Fruit fly (Drosophila melanogaster) whole organism, embryonic: ENCODE results near the gene CG34125.

ENCODE experiments used
- Aef1 ChIP-seq: fragments of 200-800 bp; sonication (Bioruptor generic); IDR thresholded peaks from 3 replicates; pipeline ENCODE4 v1.3.6; 2022; ENCODE audit warnings: missing biosample characterization, missing genetic modification characterization
- Asciz ChIP-seq: fragments of 200-800 bp; sonication (Bioruptor generic); optimal IDR thresholded peaks from 2 replicates; lab custom pipeline; 2017; ENCODE audit warnings: missing biosample characterization, mild to moderate bottlenecking, missing genetic modification characterization, missing genetic modification reagents
- Atf6 ChIP-seq: fragments of 200-800 bp; sonication (Bioruptor generic); IDR thresholded peaks from 2 replicates; pipeline ENCODE4 v1.3.6; 2022; ENCODE audit warnings: missing biosample characterization, missing genetic modification characterization
- B-H1 ChIP-seq: fragments of 200-800 bp; sonication (Bioruptor generic); IDR thresholded peaks from 3 replicates; pipeline ENCODE4 v1.3.6; 2022; ENCODE audit warnings: missing biosample characterization, missing genetic modification characterization
- Blimp-1 ChIP-seq: fragments of 200-800 bp; sonication (Bioruptor generic); optimal IDR thresholded peaks from 3 replicates; lab custom pipeline; 2018; ENCODE audit warnings: missing biosample characterization, missing genetic modification characterization, mild to moderate bottlenecking, moderate library complexity, missing genetic modification reagents
- CG10565 ChIP-seq: fragments of 200-800 bp; sonication (Bioruptor generic); optimal IDR thresholded peaks from 3 replicates; lab custom pipeline; 2016; ENCODE audit warnings: missing biosample characterization, mild to moderate bottlenecking, missing genetic modification characterization
- CG15011 ChIP-seq: fragments of 200-800 bp; sonication (Bioruptor generic); optimal IDR thresholded peaks from 3 replicates; lab custom pipeline; 2018; ENCODE audit warnings: missing biosample characterization, mild to moderate bottlenecking, missing genetic modification characterization
- CG17385 ChIP-seq: fragments of 200-800 bp; sonication (Bioruptor generic); optimal IDR thresholded peaks from 3 replicates; lab custom pipeline; 2018; ENCODE audit warnings: missing biosample characterization, mild to moderate bottlenecking, missing genetic modification characterization
- CG18011 ChIP-seq: fragments of 200-800 bp; sonication (Bioruptor generic); optimal IDR thresholded peaks from 2 replicates; lab custom pipeline; 2017; ENCODE audit warnings: missing biosample characterization, missing genetic modification characterization, mild to moderate bottlenecking, moderate library complexity, missing genotype
- CG2199 ChIP-seq: fragments of 200-800 bp; sonication (Bioruptor generic); IDR thresholded peaks from 3 replicates; pipeline ENCODE4 v1.3.6; 2022; ENCODE audit warnings: missing biosample characterization, missing genetic modification characterization
- CG3281 ChIP-seq: fragments of 200-800 bp; sonication (Bioruptor generic); optimal IDR thresholded peaks from 3 replicates; lab custom pipeline; 2017; ENCODE audit warnings: missing biosample characterization, mild to moderate bottlenecking, missing genetic modification characterization
- CG34224 ChIP-seq: fragments of 200-800 bp; sonication (Bioruptor generic); IDR thresholded peaks from 3 replicates; pipeline ENCODE4 v1.3.6; 2022; ENCODE audit warnings: missing biosample characterization, missing genetic modification characterization; ENCODE audit not compliant: partially characterized antibody
- CG3995 ChIP-seq: fragments of 200-800 bp; sonication (Bioruptor generic); optimal IDR thresholded peaks from 3 replicates; lab custom pipeline; 2016; ENCODE audit warnings: missing biosample characterization, missing genetic modification characterization
- CG42726 ChIP-seq: fragments of 200-800 bp; sonication (Bioruptor generic); IDR thresholded peaks from 2 replicates; pipeline ENCODE4 v1.3.6; 2022; ENCODE audit warnings: missing biosample characterization, missing genetic modification characterization; ENCODE audit not compliant: partially characterized antibody
- CG4328 ChIP-seq: fragments of 200-800 bp; sonication (Bioruptor generic); optimal IDR thresholded peaks from 3 replicates; lab custom pipeline; 2017; ENCODE audit warnings: missing biosample characterization, missing genetic modification reagents, missing genetic modification characterization
- CG4617 ChIP-seq: fragments of 200-800 bp; sonication (Bioruptor generic); optimal IDR thresholded peaks from 3 replicates; lab custom pipeline; 2016; ENCODE audit warnings: missing biosample characterization, missing genetic modification characterization, borderline replicate concordance
- CG5245 ChIP-seq: fragments of 200-800 bp; sonication (Bioruptor generic); optimal IDR thresholded peaks from 3 replicates; lab custom pipeline; 2016; ENCODE audit warnings: missing biosample characterization, missing genetic modification characterization
- CG5953 ChIP-seq: fragments of 200-800 bp; sonication (Bioruptor generic); IDR thresholded peaks from 2 replicates; pipeline ENCODE4 v1.3.6; 2022; ENCODE audit warnings: missing biosample characterization, missing genetic modification characterization
- CG6272 ChIP-seq: fragments of 200-800 bp; sonication (Bioruptor generic); IDR thresholded peaks from 2 replicates; pipeline ENCODE4 v1.3.6; 2022; ENCODE audit warnings: missing biosample characterization, missing genetic modification characterization
- CG9932 ChIP-seq: fragments of 200-800 bp; sonication (Bioruptor generic); IDR thresholded peaks from 2 replicates; pipeline ENCODE4 v1.3.6; 2022; ENCODE audit warnings: missing biosample characterization, missing genetic modification characterization
- Camta ChIP-seq: fragments of 200-800 bp; sonication (Bioruptor generic); optimal IDR thresholded peaks from 2 replicates; lab custom pipeline; 2016; ENCODE audit warnings: missing biosample characterization, missing genetic modification characterization
- CkIIα-i1 ChIP-seq: fragments of 200-800 bp; sonication (Bioruptor generic); IDR thresholded peaks from 2 replicates; pipeline ENCODE4 v1.3.6; 2022; ENCODE audit warnings: missing biosample characterization, missing genetic modification characterization
- D19A ChIP-seq: fragments of 200-800 bp; optimal IDR thresholded peaks from 3 replicates; lab custom pipeline; 2019; ENCODE audit warnings: missing biosample characterization, mild to moderate bottlenecking, missing genetic modification characterization, moderate library complexity
- Doc2 ChIP-seq: fragments of 200-800 bp; sonication (Bioruptor generic); IDR thresholded peaks from 2 replicates; pipeline ENCODE4 v1.3.6; 2022; ENCODE audit warnings: missing biosample characterization, missing genetic modification characterization
- Drgx ChIP-seq: fragments of 200-800 bp; sonication (Bioruptor generic); IDR thresholded peaks from 2 replicates; pipeline ENCODE4 v1.3.6; 2022; ENCODE audit warnings: missing biosample characterization, missing genetic modification characterization
- H15 ChIP-seq: fragments of 200-800 bp; sonication (Bioruptor generic); IDR thresholded peaks from 3 replicates; pipeline ENCODE4 v1.3.6; 2022; ENCODE audit warnings: missing biosample characterization, missing genetic modification characterization
- Hr3 ChIP-seq: fragments of 200-800 bp; sonication (Bioruptor generic); optimal IDR thresholded peaks from 3 replicates; lab custom pipeline; 2016; ENCODE audit warnings: missing biosample characterization, missing genetic modification characterization
- MESR4 ChIP-seq: fragments of 200-800 bp; sonication (Bioruptor generic); optimal IDR thresholded peaks from 2 replicates; lab custom pipeline; 2018; ENCODE audit warnings: missing biosample characterization, mild to moderate bottlenecking, missing genetic modification characterization, moderate library complexity
- NC2α ChIP-seq: fragments of 200-800 bp; sonication (Bioruptor generic); optimal IDR thresholded peaks from 2 replicates; lab custom pipeline; 2016; ENCODE audit warnings: missing biosample characterization, missing genetic modification characterization
- Side ChIP-seq: fragments of 200-800 bp; sonication (Bioruptor generic); optimal IDR thresholded peaks from 2 replicates; lab custom pipeline; 2016; ENCODE audit warnings: missing biosample characterization, missing genetic modification characterization
- Xbp1 ChIP-seq: fragments of 200-800 bp; sonication (Bioruptor generic); optimal IDR thresholded peaks from 3 replicates; lab custom pipeline; 2016; ENCODE audit warnings: missing biosample characterization, mild to moderate bottlenecking, missing genetic modification characterization
- bab2 ChIP-seq: fragments of 200-800 bp; sonication (Bioruptor generic); optimal IDR thresholded peaks from 2 replicates; lab custom pipeline; 2016; ENCODE audit warnings: missing biosample characterization, missing genetic modification characterization
- disco-r ChIP-seq: fragments of 200-800 bp; sonication (Bioruptor generic); optimal IDR thresholded peaks from 2 replicates; lab custom pipeline; 2016; ENCODE audit warnings: missing biosample characterization, missing genetic modification characterization
- dysf ChIP-seq: fragments of 200-800 bp; sonication (Bioruptor generic); IDR thresholded peaks from 3 replicates; pipeline ENCODE4 v1.3.6; 2022; ENCODE audit warnings: missing biosample characterization, missing genetic modification characterization
- gfzf ChIP-seq: fragments of 200-800 bp; sonication (Bioruptor generic); optimal IDR thresholded peaks from 2 replicates; lab custom pipeline; 2016; ENCODE audit warnings: missing biosample characterization, mild to moderate bottlenecking, missing genetic modification characterization, moderate library complexity
- gro ChIP-seq: fragments of 200-800 bp; sonication (Bioruptor generic); optimal IDR thresholded peaks from 2 replicates; lab custom pipeline; 2016; ENCODE audit warnings: missing biosample characterization, missing genetic modification characterization
- hth ChIP-seq: fragments of >200 bp; optimal IDR thresholded peaks from 2 replicates; lab custom pipeline; 2017; ENCODE audit warnings: inconsistent platforms
- inv ChIP-seq: fragments of 200-800 bp; sonication (Bioruptor generic); IDR thresholded peaks from 2 replicates; pipeline ENCODE4 v1.3.6; 2022; ENCODE audit warnings: missing biosample characterization, missing genetic modification characterization; ENCODE audit not compliant: partially characterized antibody
- nmo ChIP-seq: fragments of 200-800 bp; sonication (Bioruptor generic); optimal IDR thresholded peaks from 2 replicates; lab custom pipeline; 2018; ENCODE audit warnings: missing biosample characterization, mild to moderate bottlenecking, missing genetic modification characterization, moderate library complexity
- p53 ChIP-seq: fragments of 200-800 bp; sonication (Bioruptor generic); optimal IDR thresholded peaks from 2 replicates; lab custom pipeline; 2016; ENCODE audit warnings: missing biosample characterization, missing genetic modification characterization
- pan ChIP-seq, 4 experiments: fragments of >200 bp in 3 of 4; fragments of 200-800 bp in 1 of 4; sonication (Bioruptor generic) in 1 of 4; optimal IDR thresholded peaks in 3 of 4; IDR thresholded peaks in 1 of 4; 2 replicates each; pipeline versions ENCODE4 v1.3.6 to Lab custom; 2017 to 2022; ENCODE audit warnings: missing biosample characterization in 2 of 4, missing genetic modification characterization in 2 of 4, mixed read lengths in 1 of 4
- psq ChIP-seq: fragments of 200-800 bp; sonication (Bioruptor generic); optimal IDR thresholded peaks from 2 replicates; lab custom pipeline; 2017; ENCODE audit warnings: missing biosample characterization, missing genetic modification characterization
- ranshi ChIP-seq: fragments of 200-800 bp; sonication (Bioruptor generic); IDR thresholded peaks from 2 replicates; pipeline ENCODE4 v1.3.6; 2022; ENCODE audit warnings: missing biosample characterization, missing genetic modification characterization
- run ChIP-seq: fragments of 200-800 bp; sonication (Bioruptor generic); optimal IDR thresholded peaks from 3 replicates; lab custom pipeline; 2018; ENCODE audit warnings: missing biosample characterization, mild to moderate bottlenecking, missing genetic modification characterization
- schlank ChIP-seq: fragments of 200-800 bp; sonication (Bioruptor generic); optimal IDR thresholded peaks from 2 replicates; lab custom pipeline; 2018; ENCODE audit warnings: missing biosample characterization, mild to moderate bottlenecking, missing genetic modification characterization
- so ChIP-seq: fragments of 200-800 bp; sonication (Bioruptor generic); IDR thresholded peaks from 3 replicates; pipeline ENCODE4 v1.3.6; 2022; ENCODE audit warnings: missing biosample characterization, missing genetic modification characterization
- sr ChIP-seq: fragments of 200-800 bp; sonication (Bioruptor generic); IDR thresholded peaks from 3 replicates; pipeline ENCODE4 v1.3.6; 2022; ENCODE audit warnings: missing biosample characterization, missing genetic modification characterization
- stc ChIP-seq: fragments of 200-800 bp; sonication (Bioruptor generic); IDR thresholded peaks from 2 replicates; pipeline ENCODE4 v1.3.6; 2022; ENCODE audit warnings: missing biosample characterization, missing genetic modification characterization
- tx ChIP-seq: fragments of 200-800 bp; sonication (Bioruptor generic); optimal IDR thresholded peaks from 2 replicates; lab custom pipeline; 2016; ENCODE audit warnings: missing biosample characterization, missing genetic modification characterization
- zfh1 ChIP-seq: fragments of 200-800 bp; sonication (Bioruptor generic); IDR thresholded peaks from 3 replicates; pipeline ENCODE4 v1.3.6; 2022; ENCODE audit warnings: missing biosample characterization, missing genetic modification characterization

The CG34125 gene

dm6 chr2L:5009306-5010030 is 44.0 kb downstream of the CG34125 start, which contains the start of gene Rtnl1 (continued):
- no peak for TF ChIP-seq D19A
- no peak for TF ChIP-seq B-H1 (GFP tag; lab: Robert Waterston, UW)
- TF ChIP-seq gfzf (GFP tag; lab: Kevin White, UChicago), result peak; percentile 99
- TF ChIP-seq disco-r, result no peak
- TF ChIP-seq CG5953 (GFP tag; lab: Robert Waterston, UW), result no peak
- no peak for TF ChIP-seq so
- no peak for TF ChIP-seq psq
- TF ChIP-seq Doc2 (GFP tag; lab: Robert Waterston, UW), result no peak
- TF ChIP-seq gro (GFP tag; lab: Kevin White, UChicago), result peak; percentile 84
- TF ChIP-seq Camta (GFP tag; lab: Kevin White, UChicago), result no peak
- no peak for TF ChIP-seq Blimp-1
- no peak for TF ChIP-seq CG10565 (GFP tag; lab: Kevin White, UChicago)
- no peak for TF ChIP-seq Atf6 (GFP tag; lab: Robert Waterston, UW)
- TF ChIP-seq Xbp1 (GFP tag; lab: Kevin White, UChicago), result peak; percentile 52
- no peak for TF ChIP-seq CG4328 (GFP tag; lab: Kevin White, UChicago)
- peak; percentile 76 for TF ChIP-seq nmo (GFP tag; lab: Kevin White, UChicago)
- peak; percentile 95 for TF ChIP-seq CG42726 (GFP tag; lab: Robert Waterston, UW)
- peak; percentile 3 for TF ChIP-seq Side
- no peak for TF ChIP-seq run (tag; lab: Kevin White, UChicago)
- TF ChIP-seq schlank, result no peak
- TF ChIP-seq Aef1 (GFP tag; lab: Robert Waterston, UW), result 0 out of 3 replicates have a peak, but pooled peaks have one; percentile 26
- TF ChIP-seq H15 (GFP tag; lab: Robert Waterston, UW), result no peak
- no peak for TF ChIP-seq CG3281 (GFP tag; lab: Kevin White, UChicago)
- no peak for TF ChIP-seq bab2 (GFP tag; lab: Kevin White, UChicago)
- no peak for TF ChIP-seq CkIIα-i1 (GFP tag; lab: Robert Waterston, UW)
- TF ChIP-seq CG9932, result peak; percentile 75
- TF ChIP-seq NC2α, result no peak
- TF ChIP-seq CG2199 (GFP tag; lab: Robert Waterston, UW), result no peak
- no peak for TF ChIP-seq zfh1
- TF ChIP-seq pan (optimal IDR thresholded peaks at IDR 0.05; lab: Kevin White, UChicago), result no peak
- TF ChIP-seq pan (GFP tag; optimal IDR thresholded peaks at IDR 0.05 in 1 of 2, IDR thresholded peaks at IDR 0.05 in 1 of 2), result peak in 1 of 2 experiments; percentile 88
- TF ChIP-seq CG6272, result 0 out of 2 replicates have a peak, but pooled peaks have one; percentile 46
- 0 out of 3 replicates have a peak, but pooled peaks have one; percentile 12 for TF ChIP-seq dysf
- TF ChIP-seq MESR4 (GFP tag; lab: Kevin White, UChicago), result peak; percentile 77
- no peak for TF ChIP-seq CG15011 (GFP tag; lab: Kevin White, UChicago)
- no peak for TF ChIP-seq Drgx
- no peak for TF ChIP-seq sr (GFP tag; lab: Robert Waterston, UW)
- TF ChIP-seq CG18011, result no peak
- peak; percentile 11 for TF ChIP-seq tx (GFP tag; lab: Kevin White, UChicago)
- peak; percentile 85 for TF ChIP-seq inv (GFP tag; lab: Robert Waterston, UW)
- no peak for TF ChIP-seq CG17385
- peak; percentile 88 for TF ChIP-seq Asciz (GFP tag; lab: Kevin White, UChicago)
- no peak for TF ChIP-seq CG5245 (GFP tag; lab: Kevin White, UChicago)
- peak; percentile 71 for TF ChIP-seq p53 (GFP tag; lab: Kevin White, UChicago)
- no peak for TF ChIP-seq Hr3
- TF ChIP-seq stc (GFP tag; lab: Robert Waterston, UW), result no peak
- TF ChIP-seq CG3995 (GFP tag; lab: Kevin White, UChicago), result peak; percentile 33
- no peak for TF ChIP-seq hth (lab: Kevin White, UChicago)
- no peak for TF ChIP-seq ranshi
- peak; percentile 81 for TF ChIP-seq CG4617 (GFP tag; lab: Kevin White, UChicago)
- TF ChIP-seq CG34224 (GFP tag; lab: Robert Waterston, UW), result peak; percentile 90
